Fruit fly (Drosophila melanogaster): ENCODE measurements around the gene RfC4.

Gene RfC4

dm6 chr3L:4132585-4132984, 3.3 kb downstream of the RfC4 start:
- TF ChIP-seq CG14655 (GFP tag; optimal IDR thresholded peaks at IDR 0.05): no peak

- TF ChIP-seq D1 (tag; optimal IDR thresholded peaks at IDR 0.05): no peak
- TF ChIP-seq CG15710 (tag; optimal IDR thresholded peaks at IDR 0.05): no peak
- TF ChIP-seq Snoo (tag; optimal IDR thresholded peaks at IDR 0.05): no peak
- no peak for TF ChIP-seq gl (tag; optimal IDR thresholded peaks at IDR 0.05)
- no peak for TF ChIP-seq Pif1B (GFP tag; optimal IDR thresholded peaks at IDR 0.05)
- no peak for TF ChIP-seq CG14655 (GFP tag; optimal IDR thresholded peaks at IDR 0.05)
These were observed 5.1 kb downstream of the RfC4 start for dm6 chr3L:4130743-4131142.

dm6 chr3L:4128579-4128978, 7.3 kb downstream of the RfC4 start:
- no peak for TF ChIP-seq EcR (GFP tag; optimal IDR thresholded peaks at IDR 0.05)
- no peak for TF ChIP-seq CG34367 (tag; optimal IDR thresholded peaks at IDR 0.05)
- TF ChIP-seq gl (tag; optimal IDR thresholded peaks at IDR 0.05): no peak
- no peak for TF ChIP-seq Pif1B (GFP tag; optimal IDR thresholded peaks at IDR 0.05)
- no peak for TF ChIP-seq CG32121 (GFP tag; IDR thresholded peaks at IDR 0.05)
- TF ChIP-seq CG4496 (GFP tag; IDR thresholded peaks at IDR 0.05): no peak
- TF ChIP-seq Ets98B (GFP tag; IDR thresholded peaks at IDR 0.05): no peak
- no peak for TF ChIP-seq fd96Ca (GFP tag; IDR thresholded peaks at IDR 0.05)
- no peak for TF ChIP-seq Pif1A (GFP tag; optimal IDR thresholded peaks at IDR 0.05)
- no peak for TF ChIP-seq CG8159 (tag; optimal IDR thresholded peaks at IDR 0.05)
- no peak for TF ChIP-seq rn (GFP tag; IDR thresholded peaks at IDR 0.05)
- no peak for TF ChIP-seq CG13204 (GFP tag; optimal IDR thresholded peaks at IDR 0.05)
- TF ChIP-seq CG9948 (tag; optimal IDR thresholded peaks at IDR 0.05): no peak
- no peak for TF ChIP-seq CG12605 (GFP tag; IDR thresholded peaks at IDR 0.05)
- no peak for TF ChIP-seq CG17806 (tag; optimal IDR thresholded peaks at IDR 0.05)
- no peak for TF ChIP-seq D1 (tag; optimal IDR thresholded peaks at IDR 0.05)
- TF ChIP-seq CG14655 (GFP tag; optimal IDR thresholded peaks at IDR 0.05): no peak
- no peak for TF ChIP-seq CG15710 (tag; optimal IDR thresholded peaks at IDR 0.05)

dm6 chr3L:4125709-4126108, 10.1 kb downstream of the RfC4 start:
- TF ChIP-seq CG8301 (tag; optimal IDR thresholded peaks at IDR 0.05) (no peak), CG34367 (tag; optimal IDR thresholded peaks at IDR 0.05) (no peak), gl (tag; optimal IDR thresholded peaks at IDR 0.05) (no peak), CG32121 (GFP tag; IDR thresholded peaks at IDR 0.05) (no peak), CG15710 (tag; optimal IDR thresholded peaks at IDR 0.05) (no peak), CG12605 (GFP tag; IDR thresholded peaks at IDR 0.05) (no peak), rn (GFP tag; IDR thresholded peaks at IDR 0.05) (no peak), CG14655 (GFP tag; optimal IDR thresholded peaks at IDR 0.05) (no peak), Ets98B (GFP tag; IDR thresholded peaks at IDR 0.05) (no peak), CG13204 (GFP tag; optimal IDR thresholded peaks at IDR 0.05) (no peak), Snoo (tag; optimal IDR thresholded peaks at IDR 0.05) (no peak)

dm6 chr3L:4122185-4122767, 13.6 kb downstream of the RfC4 start, which contains the start of gene Chd64:
Chd64 (minus strand) TSS chr3L:4122388.
- TF ChIP-seq CG9948 (tag; optimal IDR thresholded peaks at IDR 0.05) (no peak), CG15710 (tag; optimal IDR thresholded peaks at IDR 0.05) (peak; percentile 3), Pif1B (GFP tag; optimal IDR thresholded peaks at IDR 0.05) (no peak), CG4496 (GFP tag; IDR thresholded peaks at IDR 0.05) (peak; percentile 53; the same call in 1 of the 3 replicates), Snoo (tag; optimal IDR thresholded peaks at IDR 0.05) (peak; percentile 60), Ets98B (GFP tag; IDR thresholded peaks at IDR 0.05) (peak; percentile 45; the same call in 1 of the 2 replicates), Pif1A (GFP tag; optimal IDR thresholded peaks at IDR 0.05) (no peak), CG13204 (GFP tag; optimal IDR thresholded peaks at IDR 0.05) (no peak), CG32121 (GFP tag; IDR thresholded peaks at IDR 0.05) (peak; percentile 27; the same call in 1 of the 2 replicates), fd96Ca (GFP tag; IDR thresholded peaks at IDR 0.05) (peak; percentile 64; the same call in 1 of the 3 replicates), CG34367 (tag; optimal IDR thresholded peaks at IDR 0.05) (no peak), rn (GFP tag; IDR thresholded peaks at IDR 0.05) (no peak), EcR (GFP tag; optimal IDR thresholded peaks at IDR 0.05) (peak; percentile 45), CG17806 (tag; optimal IDR thresholded peaks at IDR 0.05) (no peak), CG12605 (GFP tag; IDR thresholded peaks at IDR 0.05) (peak; percentile 37; the same call in 1 of the 2 replicates)

dm6 chr3L:4121589-4121988, 14.2 kb downstream of the RfC4 start:
- TF ChIP-seq EcR (GFP tag; optimal IDR thresholded peaks at IDR 0.05): no peak
- no peak for TF ChIP-seq CG8159 (tag; optimal IDR thresholded peaks at IDR 0.05)
- TF ChIP-seq CG4496 (GFP tag; IDR thresholded peaks at IDR 0.05): no peak
- no peak for TF ChIP-seq Ets98B (GFP tag; IDR thresholded peaks at IDR 0.05)
- no peak for TF ChIP-seq CG32121 (GFP tag; IDR thresholded peaks at IDR 0.05)
- TF ChIP-seq CG12605 (GFP tag; IDR thresholded peaks at IDR 0.05): no peak
- no peak for TF ChIP-seq CG14655 (GFP tag; optimal IDR thresholded peaks at IDR 0.05)
- no peak for TF ChIP-seq CG13204 (GFP tag; optimal IDR thresholded peaks at IDR 0.05)
- TF ChIP-seq Snoo (tag; optimal IDR thresholded peaks at IDR 0.05): no peak
- no peak for TF ChIP-seq CG9948 (tag; optimal IDR thresholded peaks at IDR 0.05)
- TF ChIP-seq CG17806 (tag; optimal IDR thresholded peaks at IDR 0.05): no peak
- no peak for TF ChIP-seq CG34367 (tag; optimal IDR thresholded peaks at IDR 0.05)
- TF ChIP-seq CG8301 (tag; optimal IDR thresholded peaks at IDR 0.05): no peak
- no peak for TF ChIP-seq Pif1A (GFP tag; optimal IDR thresholded peaks at IDR 0.05)
- no peak for TF ChIP-seq D1 (tag; optimal IDR thresholded peaks at IDR 0.05)
- TF ChIP-seq rn (GFP tag; IDR thresholded peaks at IDR 0.05): no peak
- no peak for TF ChIP-seq gl (tag; optimal IDR thresholded peaks at IDR 0.05)
- no peak for TF ChIP-seq CG15710 (tag; optimal IDR thresholded peaks at IDR 0.05)
